Worm (Caenorhabditis elegans) whole organism, L1 larva: ENCODE measurements around the gene srt-70.

ENCODE experiments used
- C04F5.9 ChIP-seq: sonication (generic microtip); optimal IDR thresholded peaks from 2 replicates; lab custom pipeline; 2016; ENCODE audit warnings: missing genetic modification characterization, missing compliant biosample characterization
- C16A3.4 ChIP-seq: fragments of 150-350 bp; optimal IDR thresholded peaks from 2 replicates; lab custom pipeline; 2014; ENCODE audit warnings: missing biosample characterization, missing genetic modification characterization
- Y116A8C.19 ChIP-seq: sonication (generic microtip); optimal IDR thresholded peaks from 2 replicates; lab custom pipeline; 2016; ENCODE audit warnings: missing compliant biosample characterization, missing genetic modification characterization, borderline replicate concordance
- aha-1 ChIP-seq: fragments of 150-350 bp; optimal IDR thresholded peaks from 2 replicates; lab custom pipeline; 2014; ENCODE audit warnings: missing biosample characterization, missing genetic modification characterization
- ceh-63 ChIP-seq: fragments of 200-800 bp; sonication (Bioruptor generic); optimal IDR thresholded peaks from 2 replicates; lab custom pipeline; 2018; ENCODE audit warnings: mild to moderate bottlenecking, missing genetic modification characterization, missing compliant biosample characterization
- ceh-82 ChIP-seq, 3 experiments: fragments of 150-350 bp in 1 of 3; sonication (generic microtip) in 2 of 3; optimal IDR thresholded peaks; 2 replicates each; lab custom pipeline; 2014 to 2017; ENCODE audit warnings: missing biosample characterization in 3 of 3, missing genetic modification characterization in 3 of 3
- ces-1 ChIP-seq: fragments of 150-350 bp; optimal IDR thresholded peaks from 2 replicates; lab custom pipeline; 2014; ENCODE audit warnings: missing biosample characterization, missing genetic modification reagents, missing genetic modification characterization
- dpl-1 ChIP-seq, 3 experiments: fragments of 150-350 bp in 2 of 3; sonication (generic microtip) in 1 of 3; optimal IDR thresholded peaks; 2 replicates each; lab custom pipeline; 2014 to 2017; ENCODE audit warnings: missing biosample characterization in 3 of 3, missing genetic modification characterization in 3 of 3, missing genetic modification reagents in 3 of 3
- dsc-1 ChIP-seq: sonication (generic microtip); optimal IDR thresholded peaks from 2 replicates; lab custom pipeline; 2016; ENCODE audit warnings: mild to moderate bottlenecking, missing genetic modification characterization, missing compliant biosample characterization
- efl-3 ChIP-seq: fragments of 200-800 bp; sonication (Bioruptor generic); optimal IDR thresholded peaks from 2 replicates; lab custom pipeline; 2018; ENCODE audit warnings: mild to moderate bottlenecking, missing genetic modification characterization, missing compliant biosample characterization
- elt-2 ChIP-seq: sonication (generic microtip); optimal IDR thresholded peaks from 2 replicates; lab custom pipeline; 2016; ENCODE audit warnings: missing genetic modification characterization, mild to moderate bottlenecking, inconsistent platforms, missing compliant biosample characterization, missing genetic modification reagents
- elt-3 ChIP-seq, 6 experiments: fragments of 150-350 bp in 1 of 6; sonication (generic microtip); optimal IDR thresholded peaks; 2 replicates each; lab custom pipeline; 2017 to 2018; ENCODE audit warnings: missing biosample characterization in 6 of 6, missing genetic modification characterization in 6 of 6, inconsistent platforms in 1 of 6
- ets-5 ChIP-seq: fragments of 200-800 bp; sonication (Bioruptor generic); IDR thresholded peaks from 2 replicates; pipeline ENCODE4 v1.3.6; 2022; ENCODE audit warnings: missing genetic modification characterization, missing compliant biosample characterization
- fkh-10 ChIP-seq: sonication (generic microtip); optimal IDR thresholded peaks from 2 replicates; lab custom pipeline; 2017; ENCODE audit warnings: missing biosample characterization, missing genetic modification reagents, missing genetic modification characterization
- fkh-4 ChIP-seq: sonication (generic microtip); optimal IDR thresholded peaks from 2 replicates; lab custom pipeline; 2016; ENCODE audit warnings: missing compliant biosample characterization, missing genetic modification characterization, borderline replicate concordance
- fkh-8 ChIP-seq: sonication (generic microtip); optimal IDR thresholded peaks from 2 replicates; lab custom pipeline; 2016; ENCODE audit warnings: mild to moderate bottlenecking, missing genetic modification characterization, missing compliant biosample characterization
- fos-1 ChIP-seq: fragments of 150-350 bp; optimal IDR thresholded peaks from 2 replicates; lab custom pipeline; 2014; ENCODE audit warnings: missing biosample characterization, missing genetic modification characterization
- grh-1 ChIP-seq: fragments of 200-800 bp; sonication (Bioruptor generic); IDR thresholded peaks from 2 replicates; pipeline ENCODE4 v1.3.6; 2022; ENCODE audit warnings: missing genetic modification reagents, missing genetic modification characterization, missing compliant biosample characterization
- hlh-17 ChIP-seq: fragments of 200-800 bp; sonication (Bioruptor generic); optimal IDR thresholded peaks from 2 replicates; lab custom pipeline; 2018; ENCODE audit warnings: missing genetic modification characterization, mild to moderate bottlenecking, missing compliant biosample characterization, moderate library complexity, borderline replicate concordance
- hlh-4 ChIP-seq: sonication (generic microtip); optimal IDR thresholded peaks from 2 replicates; lab custom pipeline; 2016; ENCODE audit warnings: mild to moderate bottlenecking, missing genetic modification characterization, missing compliant biosample characterization
- irx-1 ChIP-seq: sonication (generic microtip); optimal IDR thresholded peaks from 2 replicates; lab custom pipeline; 2016; ENCODE audit warnings: missing genetic modification characterization, missing compliant biosample characterization
- lin-39 ChIP-seq: fragments of 150-350 bp; optimal IDR thresholded peaks from 2 replicates; lab custom pipeline; 2014; ENCODE audit warnings: missing biosample characterization, missing genetic modification reagents, missing genetic modification characterization
- lir-3 ChIP-seq: sonication (generic microtip); optimal IDR thresholded peaks from 2 replicates; lab custom pipeline; 2016; ENCODE audit warnings: mild to moderate bottlenecking, missing genetic modification characterization, moderate library complexity, missing compliant biosample characterization; ENCODE audit not compliant: poor library complexity
- lsy-2 ChIP-seq, 2 experiments: fragments of 150-350 bp; optimal IDR thresholded peaks; 2 replicates each; lab custom pipeline; 2014; ENCODE audit warnings: missing biosample characterization in 2 of 2, missing genetic modification characterization in 2 of 2
- mab-9 ChIP-seq: fragments of 200-800 bp; sonication (Bioruptor generic); IDR thresholded peaks from 2 replicates; pipeline ENCODE4 v1.3.6; 2022; ENCODE audit warnings: missing genetic modification reagents, missing genetic modification characterization, missing compliant biosample characterization
- mef-2 ChIP-seq: fragments of 150-350 bp; optimal IDR thresholded peaks from 2 replicates; lab custom pipeline; 2014; ENCODE audit warnings: missing biosample characterization, missing genetic modification characterization
- nhr-12 ChIP-seq: sonication (generic microtip); optimal IDR thresholded peaks from 2 replicates; lab custom pipeline; 2017; ENCODE audit warnings: missing biosample characterization, missing genetic modification characterization
- nhr-19 ChIP-seq: fragments of 200-800 bp; sonication (Bioruptor generic); conservative IDR thresholded peaks from 2 replicates; pipeline ENCODE4 v1.3.6; 2022; ENCODE audit warnings: missing genetic modification characterization, missing compliant biosample characterization
- nhr-237 ChIP-seq: fragments of 150-350 bp; optimal IDR thresholded peaks from 2 replicates; lab custom pipeline; 2014; ENCODE audit warnings: missing biosample characterization, missing genetic modification characterization
- nhr-47 ChIP-seq: sonication (generic microtip); optimal IDR thresholded peaks from 2 replicates; lab custom pipeline; 2016; ENCODE audit warnings: mild to moderate bottlenecking, missing genetic modification characterization, moderate library complexity, missing compliant biosample characterization
- nhr-71 ChIP-seq: sonication (generic microtip); optimal IDR thresholded peaks from 2 replicates; lab custom pipeline; 2016; ENCODE audit warnings: mild to moderate bottlenecking, missing genetic modification characterization, moderate library complexity, missing compliant biosample characterization
- nhr-76 ChIP-seq: sonication (generic microtip); optimal IDR thresholded peaks from 2 replicates; lab custom pipeline; 2017; ENCODE audit warnings: missing biosample characterization, missing genetic modification characterization
- nhr-84 ChIP-seq: sonication (generic microtip); optimal IDR thresholded peaks from 2 replicates; lab custom pipeline; 2017; ENCODE audit warnings: missing biosample characterization, missing genetic modification characterization
- nhr-85 ChIP-seq: sonication (generic microtip); peaks from one replicate; lab custom pipeline; 2016; ENCODE audit warnings: missing genetic modification characterization, inconsistent platforms, missing compliant biosample characterization
- nhr-90 ChIP-seq: sonication (generic microtip); optimal IDR thresholded peaks from 2 replicates; lab custom pipeline; 2016; ENCODE audit warnings: mild to moderate bottlenecking, missing genetic modification characterization, missing compliant biosample characterization; ENCODE audit not compliant: poor library complexity
- pag-3 ChIP-seq: sonication (generic microtip); optimal IDR thresholded peaks from 2 replicates; lab custom pipeline; 2017; ENCODE audit warnings: missing genetic modification characterization, mild to moderate bottlenecking, missing compliant biosample characterization, antibody characterized with exemption, borderline replicate concordance; ENCODE audit not compliant: insufficient read depth
- snu-23 ChIP-seq: sonication (generic microtip); optimal IDR thresholded peaks from 2 replicates; lab custom pipeline; 2016; ENCODE audit warnings: missing genetic modification characterization, missing compliant biosample characterization
- sox-4 ChIP-seq: sonication (generic microtip); optimal IDR thresholded peaks from 2 replicates; lab custom pipeline; 2016; ENCODE audit warnings: missing genetic modification characterization, missing compliant biosample characterization
- sptf-1 ChIP-seq: fragments of 150-350 bp; optimal IDR thresholded peaks from 2 replicates; lab custom pipeline; 2014; ENCODE audit warnings: missing biosample characterization, missing genetic modification characterization
- sup-37 ChIP-seq: fragments of 200-800 bp; sonication (Bioruptor generic); optimal IDR thresholded peaks from 2 replicates; lab custom pipeline; 2018; ENCODE audit warnings: mild to moderate bottlenecking, missing genetic modification characterization, missing compliant biosample characterization
- swsn-7 ChIP-seq: sonication (generic microtip); optimal IDR thresholded peaks from 2 replicates; lab custom pipeline; 2016; ENCODE audit warnings: missing genetic modification characterization, missing compliant biosample characterization
- tbx-2 ChIP-seq: sonication (generic microtip); optimal IDR thresholded peaks from 2 replicates; lab custom pipeline; 2016; ENCODE audit warnings: missing genetic modification characterization, missing compliant biosample characterization
- unc-130 ChIP-seq: fragments of 150-350 bp; optimal IDR thresholded peaks from 2 replicates; lab custom pipeline; 2017; ENCODE audit warnings: missing biosample characterization, missing genetic modification characterization, inconsistent platforms
- unc-30 ChIP-seq: sonication (generic microtip); optimal IDR thresholded peaks from 2 replicates; lab custom pipeline; 2017; ENCODE audit warnings: missing biosample characterization, missing genetic modification characterization
- unc-62 ChIP-seq: fragments of 150-350 bp; optimal IDR thresholded peaks from 2 replicates; lab custom pipeline; 2014; ENCODE audit warnings: missing biosample characterization, missing genetic modification reagents, missing genetic modification characterization
- unc-86 ChIP-seq: sonication (generic microtip); optimal IDR thresholded peaks from 2 replicates; lab custom pipeline; 2016; ENCODE audit warnings: missing genetic modification characterization, missing compliant biosample characterization
- unc-98 ChIP-seq: fragments of 200-800 bp; sonication (Bioruptor generic); IDR thresholded peaks from 2 replicates; pipeline ENCODE4 v1.3.6; 2022; ENCODE audit warnings: missing genetic modification characterization, missing compliant biosample characterization
- vab-15 ChIP-seq: sonication (generic microtip); optimal IDR thresholded peaks from 2 replicates; lab custom pipeline; 2017; ENCODE audit warnings: missing genotype, mild to moderate bottlenecking, missing genetic modification characterization, missing compliant biosample characterization
- zip-4 ChIP-seq: fragments of 200-800 bp; sonication (Bioruptor generic); optimal IDR thresholded peaks from 2 replicates; lab custom pipeline; 2018; ENCODE audit warnings: mild to moderate bottlenecking, missing genetic modification characterization, moderate library complexity, missing compliant biosample characterization
- ztf-11 ChIP-seq, 2 experiments: sonication (generic microtip); optimal IDR thresholded peaks; 2 replicates each; lab custom pipeline; 2016 to 2017; ENCODE audit warnings: missing genetic modification characterization in 2 of 2, missing biosample characterization in 1 of 2, missing compliant biosample characterization in 1 of 2
- ztf-4 ChIP-seq: fragments of 150-350 bp; optimal IDR thresholded peaks from 2 replicates; lab custom pipeline; 2014; ENCODE audit warnings: missing biosample characterization, missing genetic modification characterization

Gene srt-70

ce11 chrV:5271487-5271886 lies 12.1 kb upstream of the srt-70 start (continued):
- TF ChIP-seq fkh-8 (peak; percentile 50), nhr-90 (peak; percentile 71), fos-1 (tag; lab: Kevin White, UChicago) (no peak), snu-23 (GFP tag; lab: Kevin White, UChicago) (peak; percentile 68), C16A3.4 (tag; lab: Kevin White, UChicago) (no peak), lir-3 (tag; lab: Kevin White, UChicago) (no peak), nhr-47 (tag; lab: Kevin White, UChicago) (peak; percentile 63), mef-2 (tag; lab: Kevin White, UChicago) (no peak), swsn-7 (peak; percentile 22), C04F5.9 (tag; lab: Kevin White, UChicago) (no peak), mab-9 (GFP tag; lab: Robert Waterston, UW) (no peak), unc-130 (tag; lab: Kevin White, UChicago) (peak; percentile 16), lsy-2 (tag; optimal IDR thresholded peaks at IDR 0.05; lab: Kevin White, UChicago) (peak; percentile 34 to 46), nhr-12 (no peak), ztf-4 (tag; lab: Kevin White, UChicago) (peak; percentile 81), ceh-82 (tag; optimal IDR thresholded peaks at IDR 0.05; lab: Kevin White, UChicago) (no peak), ets-5 (GFP tag; lab: Robert Waterston, UW) (no peak), zip-4 (no peak), ceh-63 (no peak), sup-37 (GFP tag; lab: Kevin White, UChicago) (no peak), grh-1 (GFP tag; lab: Robert Waterston, UW) (no peak), sox-4 (tag; lab: Kevin White, UChicago) (peak; percentile 8), nhr-84 (tag; lab: Kevin White, UChicago) (no peak), elt-2 (tag; lab: Kevin White, UChicago) (peak; percentile 92), unc-30 (tag; lab: Kevin White, UChicago) (no peak), unc-86 (no peak), pag-3 (no peak), irx-1 (no peak), nhr-76 (no peak), ces-1 (GFP tag; lab: Kevin White, UChicago) (no peak), lin-39 (tag; lab: Kevin White, UChicago) (no peak), fkh-4 (tag; lab: Kevin White, UChicago) (no peak), tbx-2 (peak; percentile 65)

ce11 chrV:5269024-5269535 lies 9.7 kb upstream of the srt-70 start, which contains the start of gene penr-1:
TSS of gene penr-1 (plus strand) at chrV:5269485.
- peak; percentile 88 to 94 (median 92) for TF ChIP-seq dpl-1 (GFP tag; optimal IDR thresholded peaks at IDR 0.05; lab: Kevin White, UChicago)
- TF ChIP-seq pag-3: no peak
- TF ChIP-seq ztf-11 (tag; optimal IDR thresholded peaks at IDR 0.05; lab: Kevin White, UChicago): no peak
- no peak for TF ChIP-seq ets-5 (GFP tag; lab: Robert Waterston, UW)
- TF ChIP-seq efl-3 (GFP tag; lab: Kevin White, UChicago): no peak
- TF ChIP-seq nhr-47 (tag; lab: Kevin White, UChicago): peak; percentile 71
- TF ChIP-seq nhr-19 (GFP tag; lab: Robert Waterston, UW): peak; percentile 57
- peak; percentile 50 for TF ChIP-seq dsc-1 (tag; lab: Kevin White, UChicago)
- TF ChIP-seq unc-98 (GFP tag; lab: Robert Waterston, UW): no peak
- no peak for TF ChIP-seq hlh-17 (GFP tag; lab: Kevin White, UChicago)
- TF ChIP-seq sup-37 (GFP tag; lab: Kevin White, UChicago): no peak
- peak; percentile 6 for TF ChIP-seq nhr-237
- no peak for TF ChIP-seq unc-62 (GFP tag; lab: Kevin White, UChicago)
- no peak for TF ChIP-seq aha-1 (tag; lab: Kevin White, UChicago)
- no peak for TF ChIP-seq ceh-63
- TF ChIP-seq sptf-1 (tag; lab: Kevin White, UChicago): no peak
- TF ChIP-seq vab-15 (tag; lab: Kevin White, UChicago): peak; percentile 51
- TF ChIP-seq fkh-10 (GFP tag; lab: Kevin White, UChicago): peak; percentile 6
- TF ChIP-seq nhr-71 (tag; lab: Kevin White, UChicago): peak; percentile 75
- no peak for TF ChIP-seq fkh-4 (tag; lab: Kevin White, UChicago)
- peak; percentile 34 for TF ChIP-seq nhr-90
- TF ChIP-seq nhr-76: no peak
- peak; percentile 75 for TF ChIP-seq nhr-85 (tag; lab: Kevin White, UChicago)
- TF ChIP-seq elt-3 (tag; optimal IDR thresholded peaks at IDR 0.05; lab: Kevin White, UChicago): peak in 2 of 6 experiments; percentile 2 to 43
- TF ChIP-seq hlh-4 (tag; lab: Kevin White, UChicago): no peak
- no peak for TF ChIP-seq Y116A8C.19 (tag; lab: Kevin White, UChicago)
- TF ChIP-seq C04F5.9 (tag; lab: Kevin White, UChicago): no peak
- TF ChIP-seq mef-2 (tag; lab: Kevin White, UChicago): no peak
